Worm (Caenorhabditis elegans) whole organism, midembryonic: ENCODE results near the gene col-163.

Experiments used
- T22C8.4 ChIP-seq: fragments of 200-800 bp; sonication (Bioruptor generic); IDR thresholded peaks from 2 replicates; pipeline ENCODE4 v1.3.6; 2022; ENCODE audit warnings: missing genetic modification characterization, missing compliant biosample characterization
- cog-1 ChIP-seq: sonication (generic microtip); optimal IDR thresholded peaks from 2 replicates; lab custom pipeline; 2016; ENCODE audit warnings: missing genetic modification characterization, missing compliant biosample characterization
- flt-1 ChIP-seq: fragments of 200-800 bp; sonication (Bioruptor generic); IDR thresholded peaks from 2 replicates; pipeline ENCODE4 v1.3.6; 2022; ENCODE audit warnings: missing genetic modification characterization, missing compliant biosample characterization
- klf-2 ChIP-seq: fragments of 200-800 bp; sonication (Bioruptor generic); conservative IDR thresholded peaks from 2 replicates; pipeline ENCODE4 v1.3.6; 2022; ENCODE audit warnings: missing genetic modification reagents, missing genetic modification characterization, missing compliant biosample characterization
- med-1 ChIP-seq: sonication (generic microtip); optimal IDR thresholded peaks from 2 replicates; lab custom pipeline; 2017; ENCODE audit warnings: missing genetic modification characterization, mild to moderate bottlenecking, missing compliant biosample characterization, antibody characterized with exemption, missing genetic modification reagents; ENCODE audit not compliant: insufficient read depth
- tab-1 ChIP-seq: fragments of 200-800 bp; sonication (Bioruptor generic); IDR thresholded peaks from 2 replicates; pipeline ENCODE4 v1.3.6; 2022; ENCODE audit warnings: missing genetic modification characterization, missing compliant biosample characterization
- ztf-23 ChIP-seq: fragments of 200-800 bp; sonication (Bioruptor generic); IDR thresholded peaks from 2 replicates; pipeline ENCODE4 v1.3.6; 2022; ENCODE audit warnings: missing genetic modification reagents, missing genetic modification characterization, missing compliant biosample characterization
- ztf-29 ChIP-seq: fragments of 200-800 bp; sonication (Bioruptor generic); IDR thresholded peaks from 2 replicates; pipeline ENCODE4 v1.3.6; 2022; ENCODE audit warnings: missing genetic modification reagents, missing genetic modification characterization, missing compliant biosample characterization

DNA sequence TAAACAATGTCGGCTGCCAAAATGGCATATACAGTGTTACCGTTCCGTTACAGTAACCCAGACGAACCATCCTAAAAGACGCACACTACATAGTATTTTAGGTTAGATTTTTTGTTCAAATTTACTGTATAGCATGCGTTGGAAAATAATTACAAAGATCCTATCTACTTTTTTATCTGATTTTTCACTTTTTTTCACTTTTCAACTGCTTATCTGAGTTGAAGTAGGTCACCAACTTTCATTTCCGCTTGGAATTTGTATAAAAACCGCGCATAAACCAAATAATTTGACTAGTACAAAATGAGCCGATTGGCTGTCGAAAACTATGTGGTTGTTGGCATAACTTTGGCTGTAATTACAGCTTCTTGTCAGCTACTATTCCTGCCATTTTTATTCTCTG, at the start of gene col-163:
- TF ChIP-seq ztf-23 (GFP tag; lab: Robert Waterston, UW) (no peak), cog-1 (tag; lab: Kevin White, UChicago) (no peak), tab-1 (GFP tag; lab: Robert Waterston, UW) (no peak), klf-2 (GFP tag; lab: Robert Waterston, UW) (no peak), med-1 (GFP tag; lab: Kevin White, UChicago) (no peak), flt-1 (GFP tag; lab: Robert Waterston, UW) (no peak), T22C8.4 (no peak), ztf-29 (no peak)
